Worm (Caenorhabditis elegans) whole organism, L3 larva: ENCODE data around the gene F19H6.4.

Source experiments
- R02D3.7 ChIP-seq: fragments of 150-350 bp; optimal IDR thresholded peaks from 2 replicates; lab custom pipeline; 2014; ENCODE audit warnings: missing biosample characterization, missing genetic modification characterization
- ZK546.5 ChIP-seq: sonication (generic microtip); optimal IDR thresholded peaks from 2 replicates; lab custom pipeline; 2017; ENCODE audit warnings: missing biosample characterization, missing genetic modification characterization
- aly-2 ChIP-seq: fragments of 150-350 bp; optimal IDR thresholded peaks from 2 replicates; lab custom pipeline; 2014; ENCODE audit warnings: missing biosample characterization, missing genetic modification characterization
- ama-1 ChIP-seq: fragments of 150-350 bp; optimal IDR thresholded peaks from 2 replicates; lab custom pipeline; 2018
- ceh-28 ChIP-seq: fragments of 150-350 bp; optimal IDR thresholded peaks from 2 replicates; lab custom pipeline; 2014; ENCODE audit warnings: missing biosample characterization, missing genetic modification reagents, missing genetic modification characterization
- ceh-82 ChIP-seq: fragments of 150-350 bp; optimal IDR thresholded peaks from 2 replicates; lab custom pipeline; 2014; ENCODE audit warnings: missing biosample characterization, missing genetic modification characterization
- daf-12 ChIP-seq: fragments of 150-350 bp; optimal IDR thresholded peaks from 2 replicates; lab custom pipeline; 2014; ENCODE audit warnings: missing biosample characterization, missing genetic modification reagents, missing genetic modification characterization
- egl-5 ChIP-seq: fragments of 150-350 bp; optimal IDR thresholded peaks from 2 replicates; lab custom pipeline; 2017; ENCODE audit warnings: missing biosample characterization, missing genetic modification reagents, missing genetic modification characterization, inconsistent platforms
- elt-1 ChIP-seq: fragments of 150-350 bp; optimal IDR thresholded peaks from 2 replicates; lab custom pipeline; 2014; ENCODE audit warnings: missing biosample characterization, missing genetic modification characterization
- elt-2 ChIP-seq: sonication (generic microtip); optimal IDR thresholded peaks from 2 replicates; lab custom pipeline; 2016; ENCODE audit warnings: missing genetic modification reagents, mild to moderate bottlenecking, missing genetic modification characterization, missing compliant biosample characterization
- elt-3 ChIP-seq, 3 experiments: fragments of 150-350 bp in 1 of 3; sonication (generic microtip) in 2 of 3; optimal IDR thresholded peaks; 2 replicates in 2 of 3; 4 replicates in 1 of 3; lab custom pipeline; 2014 to 2017; ENCODE audit warnings: missing biosample characterization in 3 of 3, missing genetic modification characterization in 3 of 3
- eor-1 ChIP-seq, 2 experiments: fragments of 150-350 bp; optimal IDR thresholded peaks; 2 replicates each; lab custom pipeline; 2014 to 2018; ENCODE audit warnings: missing biosample characterization in 2 of 2, missing genetic modification characterization in 2 of 2
- fkh-10 ChIP-seq: sonication (generic microtip); optimal IDR thresholded peaks from 2 replicates; lab custom pipeline; 2017; ENCODE audit warnings: missing biosample characterization, missing genetic modification reagents, missing genetic modification characterization
- fkh-2 ChIP-seq: fragments of 150-350 bp; optimal IDR thresholded peaks from 2 replicates; lab custom pipeline; 2014; ENCODE audit warnings: missing biosample characterization, missing genetic modification reagents, missing genetic modification characterization
- hmg-11 ChIP-seq: sonication (generic microtip); optimal IDR thresholded peaks from 2 replicates; lab custom pipeline; 2016; ENCODE audit warnings: missing genetic modification characterization, missing compliant biosample characterization
- jun-1 ChIP-seq: fragments of 150-350 bp; optimal IDR thresholded peaks from 2 replicates; lab custom pipeline; 2014; ENCODE audit warnings: missing biosample characterization, missing genetic modification reagents, missing genetic modification characterization
- mml-1 ChIP-seq: fragments of 150-350 bp; sonication (generic microtip); optimal IDR thresholded peaks from 3 replicates; lab custom pipeline; 2014; ENCODE audit warnings: missing biosample characterization, missing genetic modification characterization
- nfya-1 ChIP-seq: sonication (generic microtip); optimal IDR thresholded peaks from 2 replicates; lab custom pipeline; 2017; ENCODE audit warnings: missing genetic modification characterization, mild to moderate bottlenecking, missing compliant biosample characterization, antibody characterized with exemption, moderate library complexity; ENCODE audit not compliant: insufficient read depth
- nhr-11 ChIP-seq: fragments of 150-350 bp; optimal IDR thresholded peaks from 2 replicates; lab custom pipeline; 2014; ENCODE audit warnings: missing biosample characterization, missing genetic modification characterization
- nhr-12 ChIP-seq: fragments of 150-350 bp; optimal IDR thresholded peaks from 2 replicates; lab custom pipeline; 2014; ENCODE audit warnings: missing biosample characterization, missing genetic modification characterization
- nhr-23 ChIP-seq: fragments of 150-350 bp; optimal IDR thresholded peaks from 2 replicates; lab custom pipeline; 2014; ENCODE audit warnings: missing biosample characterization, missing genetic modification reagents, missing genetic modification characterization
- nhr-237 ChIP-seq: fragments of 150-350 bp; optimal IDR thresholded peaks from 2 replicates; lab custom pipeline; 2014; ENCODE audit warnings: missing biosample characterization, missing genetic modification characterization
- nhr-25 ChIP-seq: sonication (generic microtip); optimal IDR thresholded peaks from 2 replicates; lab custom pipeline; 2017; ENCODE audit warnings: missing biosample characterization, missing genetic modification characterization
- nhr-28 ChIP-seq: fragments of 150-350 bp; optimal IDR thresholded peaks from 2 replicates; lab custom pipeline; 2014; ENCODE audit warnings: missing biosample characterization, missing genetic modification characterization
- nhr-43 ChIP-seq: sonication (generic microtip); optimal IDR thresholded peaks from 2 replicates; lab custom pipeline; 2016; ENCODE audit warnings: mild to moderate bottlenecking, missing genetic modification characterization, missing compliant biosample characterization; ENCODE audit not compliant: poor library complexity, severe bottlenecking
- nhr-67 ChIP-seq: fragments of 150-350 bp; optimal IDR thresholded peaks from 2 replicates; lab custom pipeline; 2014; ENCODE audit warnings: missing biosample characterization, missing genetic modification characterization
- nhr-77 ChIP-seq: fragments of 150-350 bp; optimal IDR thresholded peaks from 2 replicates; lab custom pipeline; 2014; ENCODE audit warnings: missing biosample characterization, missing genetic modification characterization
- pha-4 ChIP-seq: fragments of 150-350 bp; optimal IDR thresholded peaks from 2 replicates; lab custom pipeline; 2014; ENCODE audit warnings: missing biosample characterization, missing genetic modification reagents, missing genetic modification characterization
- pqm-1 ChIP-seq: fragments of 150-350 bp; optimal IDR thresholded peaks from 2 replicates; lab custom pipeline; 2017; ENCODE audit warnings: missing biosample characterization, missing genetic modification characterization, inconsistent platforms
- sea-2 ChIP-seq: fragments of 150-350 bp; sonication (generic microtip); optimal IDR thresholded peaks from 4 replicates; lab custom pipeline; 2014; ENCODE audit warnings: missing biosample characterization, missing genetic modification reagents, missing genetic modification characterization
- skn-1 ChIP-seq: fragments of 150-350 bp; optimal IDR thresholded peaks from 2 replicates; lab custom pipeline; 2014; ENCODE audit warnings: missing biosample characterization, missing genetic modification characterization
- snpc-4 ChIP-seq: fragments of 150-350 bp; optimal IDR thresholded peaks from 2 replicates; lab custom pipeline; 2014; ENCODE audit warnings: missing biosample characterization, missing genetic modification characterization
- tbx-2 ChIP-seq: sonication (generic microtip); optimal IDR thresholded peaks from 2 replicates; lab custom pipeline; 2016; ENCODE audit warnings: mild to moderate bottlenecking, missing genetic modification characterization, missing compliant biosample characterization
- unc-39 ChIP-seq: sonication (generic microtip); optimal IDR thresholded peaks from 4 replicates; lab custom pipeline; 2017; ENCODE audit warnings: missing biosample characterization, missing genetic modification characterization
- zag-1 ChIP-seq: fragments of 150-350 bp; optimal IDR thresholded peaks from 2 replicates; lab custom pipeline; 2014; ENCODE audit warnings: missing biosample characterization, missing genetic modification characterization
- ztf-11 ChIP-seq: fragments of 150-350 bp; optimal IDR thresholded peaks from 2 replicates; lab custom pipeline; 2014; ENCODE audit warnings: missing biosample characterization, missing genetic modification characterization
- ztf-4 ChIP-seq: fragments of 150-350 bp; optimal IDR thresholded peaks from 2 replicates; lab custom pipeline; 2014; ENCODE audit warnings: missing biosample characterization, missing genetic modification characterization

The F19H6.4 gene

DNA sequence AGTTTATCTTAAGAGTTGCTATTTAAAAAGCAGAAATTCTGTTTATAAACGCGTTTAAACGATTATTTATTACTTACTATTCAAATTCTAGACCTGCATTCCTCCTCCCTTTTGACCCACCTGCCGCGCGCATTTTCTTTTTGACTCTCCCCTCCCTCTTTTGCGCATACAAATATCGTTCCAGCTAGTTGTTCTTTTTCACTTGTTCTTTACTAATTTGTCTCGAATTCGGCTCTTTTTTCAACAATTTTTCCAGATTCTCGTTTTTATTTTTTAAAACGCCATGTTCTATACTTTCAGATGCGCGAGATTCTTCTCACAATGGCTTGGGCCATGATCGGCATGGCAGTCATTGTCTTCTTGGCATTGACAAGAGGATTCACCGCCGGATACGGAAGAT, at the start of gene F19H6.4:
F19H6.4 (plus strand) TSS at position 301 of the 400 bp plus-strand sequence.
- no peak for TF ChIP-seq nfya-1
- TF ChIP-seq pha-4 = no peak
- no peak for TF ChIP-seq unc-39 (tag; lab: Kevin White, UChicago)
- no peak for TF ChIP-seq daf-12 (tag; lab: Kevin White, UChicago)
- TF ChIP-seq fkh-10 (GFP tag; lab: Kevin White, UChicago) = no peak
- TF ChIP-seq ztf-11 (tag; lab: Kevin White, UChicago) = no peak
- TF ChIP-seq eor-1 (tag; optimal IDR thresholded peaks at IDR 0.05; lab: Kevin White, UChicago) = no peak
- no peak for TF ChIP-seq ztf-4 (tag; lab: Kevin White, UChicago)
- TF ChIP-seq nhr-28 (tag; lab: Kevin White, UChicago) = no peak
- TF ChIP-seq nhr-43 (tag; lab: Kevin White, UChicago) = no peak
- TF ChIP-seq elt-3 (tag; optimal IDR thresholded peaks at IDR 0.05; lab: Kevin White, UChicago) = no peak
- no peak for TF ChIP-seq tbx-2
- no peak for TF ChIP-seq zag-1 (tag; lab: Kevin White, UChicago)
- TF ChIP-seq nhr-23 = no peak
- TF ChIP-seq nhr-67 = no peak
- no peak for TF ChIP-seq ceh-28
- no peak for TF ChIP-seq ZK546.5 (tag; lab: Kevin White, UChicago)
- no peak for TF ChIP-seq elt-2

DNA sequence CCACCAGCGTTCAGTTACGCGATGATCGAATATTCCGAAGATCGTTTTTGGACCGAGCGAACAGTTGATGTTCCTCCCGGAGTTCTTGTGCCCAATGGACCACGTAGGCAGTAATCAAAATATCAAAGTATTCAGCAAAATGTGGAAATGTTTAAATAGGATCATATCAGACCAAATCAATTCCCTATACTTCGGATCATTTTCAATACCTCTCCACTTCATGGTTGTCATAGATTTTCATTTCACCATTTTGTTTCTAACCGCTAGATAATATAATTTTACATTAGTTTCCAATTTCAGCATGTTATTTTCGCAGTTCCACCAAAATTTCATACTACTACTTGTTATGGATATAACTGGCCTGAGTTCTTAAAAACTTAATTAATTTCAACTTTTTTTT, 47.9 kb upstream of the F19H6.4 start:
- TF ChIP-seq fkh-2 = no peak
- TF ChIP-seq mml-1 (tag; lab: Kevin White, UChicago) = no peak
- TF ChIP-seq R02D3.7 = no peak
- no peak for TF ChIP-seq sea-2 (GFP tag; lab: Kevin White, UChicago)
- no peak for TF ChIP-seq ceh-28
- no peak for TF ChIP-seq elt-1 (tag; lab: Kevin White, UChicago)
- TF ChIP-seq nhr-67 = no peak
- TF ChIP-seq, all 47 proteins: peak for 0

- TF ChIP-seq hmg-11 (tag; lab: Kevin White, UChicago) = no peak
- TF ChIP-seq pqm-1 (tag; lab: Kevin White, UChicago) = no peak
- no peak for TF ChIP-seq ztf-11 (tag; lab: Kevin White, UChicago)
- no peak for TF ChIP-seq elt-1 (tag; lab: Kevin White, UChicago)
- no peak for TF ChIP-seq elt-3 (tag; optimal IDR thresholded peaks at IDR 0.05; lab: Kevin White, UChicago)
- TF ChIP-seq R02D3.7 = no peak
- TF ChIP-seq nhr-77 (tag; lab: Kevin White, UChicago) = no peak
- TF ChIP-seq nhr-237 (tag; lab: Kevin White, UChicago) = no peak
- no peak for TF ChIP-seq jun-1 (tag; lab: Kevin White, UChicago)
- no peak for TF ChIP-seq nhr-43 (tag; lab: Kevin White, UChicago)
- no peak for TF ChIP-seq nhr-28 (tag; lab: Kevin White, UChicago)
- TF ChIP-seq fkh-2 = no peak
- no peak for TF ChIP-seq mml-1 (tag; lab: Kevin White, UChicago)
- TF ChIP-seq aly-2 (tag; lab: Kevin White, UChicago) = no peak
- TF ChIP-seq ama-1 (lab: Kevin White, UChicago) = no peak
- TF ChIP-seq ceh-28 = no peak
- TF ChIP-seq nhr-12 (tag; lab: Kevin White, UChicago) = no peak
- no peak for TF ChIP-seq unc-39 (tag; lab: Kevin White, UChicago)
- no peak for TF ChIP-seq eor-1 (tag; optimal IDR thresholded peaks at IDR 0.05; lab: Kevin White, UChicago)
- TF ChIP-seq nhr-11 = no peak
Measured at ce11 chrX:12320737-12321136, 44.8 kb upstream of the F19H6.4 start, which contains the start of gene ceh-40. ceh-40 (minus strand) TSS chrX:12320777.

DNA sequence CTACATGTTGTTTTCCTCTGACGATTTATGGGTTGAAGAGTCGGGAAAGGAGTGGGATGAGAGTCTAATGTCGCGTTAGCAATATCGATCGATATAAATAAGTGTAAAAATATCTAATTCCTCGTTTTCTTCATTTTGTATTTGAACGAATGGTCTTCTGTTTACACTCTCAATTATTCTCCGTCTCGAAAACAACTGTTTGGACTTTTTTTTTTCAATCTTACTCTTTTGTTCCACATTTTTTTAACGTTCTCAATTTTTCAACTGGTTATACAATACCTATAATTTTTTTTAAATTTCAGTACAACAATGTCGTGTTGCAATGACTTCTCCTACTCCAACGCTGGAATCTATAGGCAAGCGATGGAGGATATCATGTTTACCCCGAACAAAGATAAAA, 44.1 kb upstream of the F19H6.4 start, which contains the start of gene F17A2.13:
F17A2.13 (plus strand) TSS at position 301 of the 400 bp plus-strand sequence.
- no peak for TF ChIP-seq zag-1 (tag; lab: Kevin White, UChicago)
- no peak for TF ChIP-seq nhr-25 (tag; lab: Kevin White, UChicago)
- no peak for TF ChIP-seq ceh-82
- TF ChIP-seq sea-2 (GFP tag; lab: Kevin White, UChicago) = no peak
- no peak for TF ChIP-seq nhr-23
- TF ChIP-seq elt-1 (tag; lab: Kevin White, UChicago) = no peak
- TF ChIP-seq ceh-28 = no peak
- TF ChIP-seq snpc-4 (tag; lab: Kevin White, UChicago) = no peak
- no peak for TF ChIP-seq nhr-43 (tag; lab: Kevin White, UChicago)
- TF ChIP-seq skn-1 (tag; lab: Kevin White, UChicago) = no peak
- TF ChIP-seq jun-1 (tag; lab: Kevin White, UChicago) = no peak
- no peak for TF ChIP-seq ama-1 (lab: Kevin White, UChicago)
- no peak for TF ChIP-seq nhr-237 (tag; lab: Kevin White, UChicago)
- no peak for TF ChIP-seq nhr-67
- no peak for TF ChIP-seq daf-12 (tag; lab: Kevin White, UChicago)
- no peak for TF ChIP-seq egl-5 (tag; lab: Kevin White, UChicago)
- no peak for TF ChIP-seq nhr-28 (tag; lab: Kevin White, UChicago)
- TF ChIP-seq elt-3 (tag; optimal IDR thresholded peaks at IDR 0.05; lab: Kevin White, UChicago) = no peak
- TF ChIP-seq nhr-12 (tag; lab: Kevin White, UChicago) = no peak
- no peak for TF ChIP-seq nhr-77 (tag; lab: Kevin White, UChicago)
- TF ChIP-seq, all 47 proteins: peak for 0
